Fruit fly (Drosophila melanogaster) whole organism, pupa: Measurements from ENCODE around the gene D12.

ENCODE experiments used
- CG8159 ChIP-seq: fragments of 200-800 bp; sonication (Bioruptor generic); optimal IDR thresholded peaks from 3 replicates; lab custom pipeline; 2018; ENCODE audit warnings: missing biosample characterization, mild to moderate bottlenecking, missing genetic modification characterization, moderate library complexity
- Pif1A ChIP-seq: fragments of 200-800 bp; sonication (Bioruptor generic); optimal IDR thresholded peaks from 3 replicates; lab custom pipeline; 2016; ENCODE audit warnings: missing biosample characterization, missing genetic modification characterization
- Pif1B ChIP-seq: fragments of 200-800 bp; sonication (Bioruptor generic); optimal IDR thresholded peaks from 3 replicates; lab custom pipeline; 2016; ENCODE audit warnings: missing biosample characterization, missing genetic modification characterization
- Snoo ChIP-seq: fragments of 200-800 bp; sonication (Bioruptor generic); optimal IDR thresholded peaks from 3 replicates; lab custom pipeline; 2017; ENCODE audit warnings: missing biosample characterization, mild to moderate bottlenecking, missing genetic modification characterization, inconsistent platforms
- fd96Ca ChIP-seq: fragments of 200-800 bp; sonication (Bioruptor generic); IDR thresholded peaks from 3 replicates; pipeline ENCODE4 v1.3.6; 2022; ENCODE audit warnings: missing biosample characterization, missing genetic modification characterization
- rn ChIP-seq: fragments of 200-800 bp; sonication (Bioruptor generic); IDR thresholded peaks from 2 replicates; pipeline ENCODE4 v1.3.6; 2022; ENCODE audit warnings: missing biosample characterization, missing genetic modification characterization

- TF ChIP-seq CG8159 (tag; lab: Kevin White, UChicago) (no peak), fd96Ca (GFP tag; lab: Robert Waterston, UW) (no peak), Pif1B (GFP tag; lab: Kevin White, UChicago) (no peak), Pif1A (GFP tag; lab: Kevin White, UChicago) (no peak), rn (GFP tag; lab: Robert Waterston, UW) (no peak), Snoo (tag; lab: Kevin White, UChicago) (no peak)
These were observed 14.3 kb upstream of the D12 start for dm6 chr2L:8451497-8451896.
